In the genomic region with DNA sequence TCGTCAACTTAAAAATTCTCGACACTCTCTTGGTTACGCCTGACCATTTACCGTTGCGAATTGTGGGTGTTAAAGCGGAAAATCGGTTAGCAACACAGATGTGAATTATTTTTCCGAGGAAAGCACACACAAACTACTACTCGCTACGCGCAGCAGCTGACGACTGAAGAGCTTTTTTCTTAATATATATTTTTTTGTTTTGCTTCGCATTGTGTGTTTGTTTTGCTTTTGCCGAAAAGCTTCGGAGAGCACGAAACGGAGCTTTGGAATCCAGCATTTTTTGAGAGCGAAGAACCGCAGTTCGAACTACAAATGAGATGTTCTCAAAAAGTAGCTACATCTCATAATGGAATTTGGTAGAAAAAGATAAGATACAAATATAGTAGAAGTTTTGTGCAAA, we compare ENCODE assay signal across 5 fruit fly cellular contexts.
TF ChIP-seq lines count a peak whose summit lies in the region.

No protein-coding gene starts in this region.

- TF ChIP-seq CTCF in whole organism, embryonic (GFP tag; optimal IDR thresholded peaks at IDR 0.05; lab: Kevin White, UChicago) = no peak

TF ChIP-seq in whole organism, adult, 20 proteins besides CTCF, POLR2A, EP300 and RAD21:
- peak; percentile 65 for TF ChIP-seq cic (GFP tag; optimal IDR thresholded peaks at IDR 0.05; lab: Kevin White, UChicago)
- TF ChIP-seq kay (GFP tag; lab: Kevin White, UChicago; ENCODE audit: borderline replicate concordance) = peak; percentile 99
- no peak for TF ChIP-seq CG7045 (GFP tag; optimal IDR thresholded peaks at IDR 0.05; lab: Kevin White, UChicago)

TF ChIP-seq in whole organism, embryonic, 481 proteins besides CTCF, POLR2A, EP300 and RAD21 (continues in another document):
- peak; percentile 67 for TF ChIP-seq sens (GFP tag; lab: Kevin White, UChicago)
- no peak for TF ChIP-seq sc (optimal IDR thresholded peaks at IDR 0.05; lab: Kevin White, UChicago)
- TF ChIP-seq sc (GFP tag; optimal IDR thresholded peaks at IDR 0.05; lab: Kevin White, UChicago) = no peak
- peak; percentile 66 for TF ChIP-seq Med (GFP tag; lab: Kevin White, UChicago)
- TF ChIP-seq sd (tag; optimal IDR thresholded peaks at IDR 0.05; lab: Kevin White, UChicago) = peak; percentile 57
- peak in 1 of 2 experiments; percentile 10 for TF ChIP-seq Pdp1 (GFP tag; optimal IDR thresholded peaks at IDR 0.05; lab: Kevin White, UChicago)
- TF ChIP-seq CG12299 (tag; optimal IDR thresholded peaks at IDR 0.05; lab: Kevin White, UChicago) = no peak
- peak; percentile 65 for TF ChIP-seq ATbp (GFP tag; optimal IDR thresholded peaks at IDR 0.05; lab: Kevin White, UChicago)
- TF ChIP-seq CG13296 (GFP tag; optimal IDR thresholded peaks at IDR 0.05; lab: Kevin White, UChicago) = peak; percentile 43
- TF ChIP-seq Drgx (GFP tag; IDR thresholded peaks at IDR 0.05; lab: Robert Waterston, UW) = peak; percentile 75
- peak in 1 of 2 experiments; percentile 23 for TF ChIP-seq crp (GFP tag; optimal IDR thresholded peaks at IDR 0.05; lab: Kevin White, UChicago)
- peak; percentile 21 for TF ChIP-seq gsb-n (tag; optimal IDR thresholded peaks at IDR 0.05; lab: Kevin White, UChicago)
- TF ChIP-seq CG17361 (GFP tag; IDR thresholded peaks at IDR 0.05; lab: Robert Waterston, UW) = no peak
- TF ChIP-seq Eip74EF (GFP tag; optimal IDR thresholded peaks at IDR 0.05; lab: Kevin White, UChicago) = peak in 1 of 2 experiments; percentile 43
- no peak for TF ChIP-seq emc (GFP tag; optimal IDR thresholded peaks at IDR 0.05; lab: Kevin White, UChicago)
- no peak for TF ChIP-seq CG30403 (GFP tag; optimal IDR thresholded peaks at IDR 0.05; lab: Kevin White, UChicago)
- TF ChIP-seq corto (GFP tag; optimal IDR thresholded peaks at IDR 0.05; lab: Kevin White, UChicago) = peak; percentile 54
- peak in 1 of 2 experiments; percentile 69 for TF ChIP-seq bsh (GFP tag; optimal IDR thresholded peaks at IDR 0.05; lab: Kevin White, UChicago)
- peak; percentile 6 for TF ChIP-seq exex (tag; optimal IDR thresholded peaks at IDR 0.05; lab: Kevin White, UChicago)
- TF ChIP-seq org-1 (GFP tag; optimal IDR thresholded peaks at IDR 0.05; lab: Kevin White, UChicago) = no peak
- TF ChIP-seq HHEX (GFP tag; optimal IDR thresholded peaks at IDR 0.05; lab: Kevin White, UChicago) = peak; percentile 17

TF ChIP-seq in whole organism, prepupa, 60 proteins besides CTCF, POLR2A, EP300 and RAD21 (continues in another document):
- TF ChIP-seq CG34406 (GFP tag; optimal IDR thresholded peaks at IDR 0.05; lab: Kevin White, UChicago) (peak; percentile 3), Hr4 (GFP tag; optimal IDR thresholded peaks at IDR 0.05; lab: Kevin White, UChicago) (no peak), CG6163 (GFP tag; IDR thresholded peaks at IDR 0.05; lab: Robert Waterston, UW) (peak; percentile 88; the same call in 2 of the 3 replicates), CG10631 (GFP tag; optimal IDR thresholded peaks at IDR 0.05; lab: Kevin White, UChicago) (no peak), spab (GFP tag; optimal IDR thresholded peaks at IDR 0.05; lab: Kevin White, UChicago) (peak; percentile 53), Hr39 (GFP tag; optimal IDR thresholded peaks at IDR 0.05; lab: Kevin White, UChicago) (no peak), CG11902 (GFP tag; optimal IDR thresholded peaks at IDR 0.05; lab: Kevin White, UChicago) (no peak), OdsH (GFP tag; optimal IDR thresholded peaks at IDR 0.05; lab: Kevin White, UChicago) (no peak), Lpt (GFP tag; optimal IDR thresholded peaks at IDR 0.05; lab: Kevin White, UChicago) (no peak), Gug (GFP tag; IDR thresholded peaks at IDR 0.05; lab: Robert Waterston, UW) (no peak), Eip75B (GFP tag; optimal IDR thresholded peaks at IDR 0.05; lab: Kevin White, UChicago) (no peak), vri (GFP tag; optimal IDR thresholded peaks at IDR 0.05; lab: Kevin White, UChicago) (no peak), salr (GFP tag; optimal IDR thresholded peaks at IDR 0.05; lab: Kevin White, UChicago) (no peak), CG32006 (GFP tag; optimal IDR thresholded peaks at IDR 0.05; lab: Kevin White, UChicago) (no peak), Eip78C (GFP tag; lab: Kevin White, UChicago) (peak; percentile 50), achi (GFP tag; optimal IDR thresholded peaks at IDR 0.05; lab: Kevin White, UChicago) (peak; percentile 5), CG9139 (GFP tag; optimal IDR thresholded peaks at IDR 0.05; lab: Kevin White, UChicago) (peak; percentile 73), CG6808 (GFP tag; optimal IDR thresholded peaks at IDR 0.05; lab: Kevin White, UChicago) (peak; percentile 77), svp (GFP tag; lab: Kevin White, UChicago) (no peak), Sox15 (GFP tag; optimal IDR thresholded peaks at IDR 0.05; lab: Kevin White, UChicago) (no peak), Smox (GFP tag; optimal IDR thresholded peaks at IDR 0.05; lab: Kevin White, UChicago) (no peak), topi (GFP tag; optimal IDR thresholded peaks at IDR 0.05; lab: Kevin White, UChicago) (no peak), Sox102F (GFP tag; optimal IDR thresholded peaks at IDR 0.05; lab: Kevin White, UChicago) (no peak)

TF ChIP-seq in whole organism, pupa, 21 proteins besides CTCF, POLR2A, EP300 and RAD21:
- TF ChIP-seq CG34367 (tag; optimal IDR thresholded peaks at IDR 0.05; lab: Kevin White, UChicago) (peak; percentile 65), CG8159 (tag; optimal IDR thresholded peaks at IDR 0.05; lab: Kevin White, UChicago) (peak; percentile 36), gl (tag; optimal IDR thresholded peaks at IDR 0.05; lab: Kevin White, UChicago) (peak; percentile 85), CG4496 (GFP tag; IDR thresholded peaks at IDR 0.05; lab: Robert Waterston, UW) (peak; percentile 84), rn (GFP tag; IDR thresholded peaks at IDR 0.05; lab: Robert Waterston, UW) (no peak), Pif1B (GFP tag; optimal IDR thresholded peaks at IDR 0.05; lab: Kevin White, UChicago) (peak; percentile 73), EcR (GFP tag; optimal IDR thresholded peaks at IDR 0.05; lab: Kevin White, UChicago) (no peak), Ets98B (GFP tag; IDR thresholded peaks at IDR 0.05; lab: Robert Waterston, UW) (peak; percentile 86), CG10348 (GFP tag; IDR thresholded peaks at IDR 0.05; lab: Robert Waterston, UW) (no peak), Pif1A (GFP tag; optimal IDR thresholded peaks at IDR 0.05; lab: Kevin White, UChicago) (peak; percentile 67), CG14655 (GFP tag; optimal IDR thresholded peaks at IDR 0.05; lab: Kevin White, UChicago) (peak; percentile 59), D1 (tag; optimal IDR thresholded peaks at IDR 0.05; lab: Kevin White, UChicago) (no peak), fd96Ca (GFP tag; IDR thresholded peaks at IDR 0.05; lab: Robert Waterston, UW) (no peak; the same call in 2 of the 3 replicates), CG17806 (tag; optimal IDR thresholded peaks at IDR 0.05; lab: Kevin White, UChicago) (peak; percentile 47), CG13204 (GFP tag; optimal IDR thresholded peaks at IDR 0.05; lab: Kevin White, UChicago) (peak; percentile 73), CG9948 (tag; optimal IDR thresholded peaks at IDR 0.05; lab: Kevin White, UChicago) (no peak), Snoo (tag; optimal IDR thresholded peaks at IDR 0.05; lab: Kevin White, UChicago) (peak; percentile 20), CG15710 (tag; optimal IDR thresholded peaks at IDR 0.05; lab: Kevin White, UChicago) (peak; percentile 55), CG12605 (GFP tag; IDR thresholded peaks at IDR 0.05; lab: Robert Waterston, UW) (peak; percentile 94), CG32121 (GFP tag; IDR thresholded peaks at IDR 0.05; lab: Robert Waterston, UW) (peak; percentile 69), CG8301 (tag; optimal IDR thresholded peaks at IDR 0.05; lab: Kevin White, UChicago) (peak; percentile 33)

TF ChIP-seq in whole organism, wandering third instar larva, 38 proteins besides CTCF, POLR2A, EP300 and RAD21 (continues in another document):
- TF ChIP-seq jim (GFP tag; optimal IDR thresholded peaks at IDR 0.05; lab: Kevin White, UChicago) = no peak
- no peak for TF ChIP-seq lola (GFP tag; optimal IDR thresholded peaks at IDR 0.05; lab: Kevin White, UChicago)
- no peak for TF ChIP-seq CG9705 (GFP tag; optimal IDR thresholded peaks at IDR 0.05; lab: Kevin White, UChicago)
- no peak for TF ChIP-seq dsf (GFP tag; optimal IDR thresholded peaks at IDR 0.05; lab: Kevin White, UChicago; ENCODE audit: borderline replicate concordance)
- no peak for TF ChIP-seq usp (GFP tag; optimal IDR thresholded peaks at IDR 0.05; lab: Kevin White, UChicago)
- TF ChIP-seq dl (GFP tag; optimal IDR thresholded peaks at IDR 0.05; lab: Kevin White, UChicago; ENCODE audit: insufficient read depth in 1 of 2, partially characterized antibody in 2 of 2) = no peak
- TF ChIP-seq HLH106 (tag; optimal IDR thresholded peaks at IDR 0.05; lab: Kevin White, UChicago) = no peak
- no peak for TF ChIP-seq Abd-B (GFP tag; optimal IDR thresholded peaks at IDR 0.05; lab: Kevin White, UChicago)
- TF ChIP-seq CG32264 (GFP tag; optimal IDR thresholded peaks at IDR 0.05; lab: Kevin White, UChicago) = peak; percentile 14
- TF ChIP-seq Hnf4 (GFP tag; optimal IDR thresholded peaks at IDR 0.05; lab: Kevin White, UChicago) = peak; percentile 12
- no peak for TF ChIP-seq N (GFP tag; optimal IDR thresholded peaks at IDR 0.05; lab: Kevin White, UChicago)
- no peak for TF ChIP-seq dmrt93B (GFP tag; optimal IDR thresholded peaks at IDR 0.05; lab: Kevin White, UChicago)
- peak; percentile 46 for TF ChIP-seq brk (GFP tag; optimal IDR thresholded peaks at IDR 0.05; lab: Kevin White, UChicago)
- no peak for TF ChIP-seq Vsx2 (GFP tag; optimal IDR thresholded peaks at IDR 0.05; lab: Kevin White, UChicago; ENCODE audit: partially characterized antibody)
- TF ChIP-seq ey (GFP tag; optimal IDR thresholded peaks at IDR 0.05; lab: Kevin White, UChicago) = no peak
- peak; percentile 78 for TF ChIP-seq Rel (GFP tag; optimal IDR thresholded peaks at IDR 0.05; lab: Kevin White, UChicago)
- TF ChIP-seq Rel (tag; optimal IDR thresholded peaks at IDR 0.05; lab: Kevin White, UChicago) = peak; percentile 26
- peak; percentile 22 for TF ChIP-seq Sp1 (GFP tag; optimal IDR thresholded peaks at IDR 0.05; lab: Kevin White, UChicago)
- no peak for TF ChIP-seq Hr78 (GFP tag; optimal IDR thresholded peaks at IDR 0.05; lab: Kevin White, UChicago)
- no peak for TF ChIP-seq rgr (GFP tag; optimal IDR thresholded peaks at IDR 0.05; lab: Kevin White, UChicago)
- no peak for TF ChIP-seq psq (GFP tag; optimal IDR thresholded peaks at IDR 0.05; lab: Kevin White, UChicago)
- no peak for TF ChIP-seq Jra (GFP tag; optimal IDR thresholded peaks at IDR 0.05; lab: Kevin White, UChicago)
- TF ChIP-seq sage (GFP tag; optimal IDR thresholded peaks at IDR 0.05; lab: Kevin White, UChicago) = peak; percentile 79
- TF ChIP-seq foxo (GFP tag; optimal IDR thresholded peaks at IDR 0.05; lab: Kevin White, UChicago) = peak in 1 of 2 experiments; percentile 86
- no peak for TF ChIP-seq OdsH (GFP tag; optimal IDR thresholded peaks at IDR 0.05; lab: Kevin White, UChicago)
- TF ChIP-seq pan (optimal IDR thresholded peaks at IDR 0.05; lab: Kevin White, UChicago) = no peak
- TF ChIP-seq GATAd (GFP tag; optimal IDR thresholded peaks at IDR 0.05; lab: Kevin White, UChicago) = no peak
- no peak for TF ChIP-seq br (GFP tag; optimal IDR thresholded peaks at IDR 0.05; lab: Kevin White, UChicago)
- TF ChIP-seq woc (GFP tag; optimal IDR thresholded peaks at IDR 0.05; lab: Kevin White, UChicago) = no peak
